Worm (Caenorhabditis elegans) whole organism, midembryonic: ENCODE results near the gene T28A8.8.

Source experiments
- T22C8.4 ChIP-seq: fragments of 200-800 bp; sonication (Bioruptor generic); IDR thresholded peaks from 2 replicates; pipeline ENCODE4 v1.3.6; 2022; ENCODE audit warnings: missing genetic modification characterization, missing compliant biosample characterization
- cog-1 ChIP-seq: sonication (generic microtip); optimal IDR thresholded peaks from 2 replicates; lab custom pipeline; 2016; ENCODE audit warnings: missing genetic modification characterization, missing compliant biosample characterization
- flt-1 ChIP-seq: fragments of 200-800 bp; sonication (Bioruptor generic); IDR thresholded peaks from 2 replicates; pipeline ENCODE4 v1.3.6; 2022; ENCODE audit warnings: missing genetic modification characterization, missing compliant biosample characterization
- med-1 ChIP-seq: sonication (generic microtip); optimal IDR thresholded peaks from 2 replicates; lab custom pipeline; 2017; ENCODE audit warnings: missing genetic modification characterization, mild to moderate bottlenecking, missing compliant biosample characterization, antibody characterized with exemption, missing genetic modification reagents; ENCODE audit not compliant: insufficient read depth
- ref-1 ChIP-seq: fragments of 200-800 bp; sonication (Bioruptor generic); conservative IDR thresholded peaks from 2 replicates; pipeline ENCODE4 v1.3.6; 2022; ENCODE audit warnings: missing genetic modification reagents, missing genetic modification characterization, missing compliant biosample characterization
- tab-1 ChIP-seq: fragments of 200-800 bp; sonication (Bioruptor generic); IDR thresholded peaks from 2 replicates; pipeline ENCODE4 v1.3.6; 2022; ENCODE audit warnings: missing genetic modification characterization, missing compliant biosample characterization
- ztf-23 ChIP-seq: fragments of 200-800 bp; sonication (Bioruptor generic); IDR thresholded peaks from 2 replicates; pipeline ENCODE4 v1.3.6; 2022; ENCODE audit warnings: missing genetic modification reagents, missing genetic modification characterization, missing compliant biosample characterization
- ztf-29 ChIP-seq: fragments of 200-800 bp; sonication (Bioruptor generic); IDR thresholded peaks from 2 replicates; pipeline ENCODE4 v1.3.6; 2022; ENCODE audit warnings: missing genetic modification reagents, missing genetic modification characterization, missing compliant biosample characterization

ce11 chrIII:13502513-13502912 is at the start of gene T28A8.8:
- no peak for TF ChIP-seq tab-1 (GFP tag; lab: Robert Waterston, UW)
- no peak for TF ChIP-seq flt-1 (GFP tag; lab: Robert Waterston, UW)
- TF ChIP-seq ref-1 (GFP tag; lab: Robert Waterston, UW) = no peak
- no peak for TF ChIP-seq med-1 (GFP tag; lab: Kevin White, UChicago)
- no peak for TF ChIP-seq ztf-23 (GFP tag; lab: Robert Waterston, UW)
- no peak for TF ChIP-seq ztf-29 (GFP tag; lab: Robert Waterston, UW)
- no peak for TF ChIP-seq cog-1
- TF ChIP-seq T22C8.4 (GFP tag; lab: Robert Waterston, UW) = no peak
